Fruit fly (Drosophila melanogaster) whole organism, embryonic: ENCODE data around the gene CG5262.

Experiments
- Adf1 ChIP-seq: fragments of 200-800 bp; sonication (Bioruptor generic); IDR thresholded peaks from 2 replicates; pipeline ENCODE4 v1.3.6; 2022; ENCODE audit warnings: missing biosample characterization, missing genetic modification characterization
- Awh ChIP-seq: fragments of 200-800 bp; sonication (Bioruptor generic); IDR thresholded peaks from 2 replicates; pipeline ENCODE4, ENCODE4 v1.3.6; 2022; ENCODE audit warnings: missing biosample characterization, missing genetic modification characterization
- B-H1 ChIP-seq: fragments of 200-800 bp; sonication (Bioruptor generic); IDR thresholded peaks from 3 replicates; pipeline ENCODE4 v1.3.6; 2022; ENCODE audit warnings: missing biosample characterization, missing genetic modification characterization
- BtbVII ChIP-seq: fragments of 200-800 bp; sonication (Bioruptor generic); optimal IDR thresholded peaks from 3 replicates; lab custom pipeline; 2017; ENCODE audit warnings: missing biosample characterization, mild to moderate bottlenecking, missing genetic modification characterization
- CG10209 ChIP-seq: fragments of 200-800 bp; sonication (Bioruptor generic); optimal IDR thresholded peaks from 3 replicates; lab custom pipeline; 2017; ENCODE audit warnings: missing biosample characterization, mild to moderate bottlenecking, missing genetic modification characterization, missing genetic modification reagents
- CG10274 ChIP-seq: fragments of 200-800 bp; sonication (Bioruptor generic); optimal IDR thresholded peaks from 3 replicates; lab custom pipeline; 2017; ENCODE audit warnings: missing biosample characterization, mild to moderate bottlenecking, missing genetic modification characterization
- CG10565 ChIP-seq: fragments of 200-800 bp; sonication (Bioruptor generic); optimal IDR thresholded peaks from 3 replicates; lab custom pipeline; 2016; ENCODE audit warnings: missing biosample characterization, mild to moderate bottlenecking, missing genetic modification characterization
- CG13123 ChIP-seq: fragments of 200-800 bp; sonication (Bioruptor generic); optimal IDR thresholded peaks from 2 replicates; lab custom pipeline; 2016; ENCODE audit warnings: missing biosample characterization, missing genetic modification characterization
- CG14014 ChIP-seq: fragments of 200-800 bp; sonication (Bioruptor generic); IDR thresholded peaks from 2 replicates; pipeline ENCODE4 v1.3.6; 2022; ENCODE audit warnings: missing biosample characterization, missing genetic modification characterization
- CG14965 ChIP-seq: fragments of 200-800 bp; sonication (Bioruptor generic); optimal IDR thresholded peaks from 2 replicates; lab custom pipeline; 2016; ENCODE audit warnings: missing biosample characterization, missing genetic modification characterization, borderline replicate concordance
- CG1602 ChIP-seq: fragments of 200-800 bp; sonication (Bioruptor generic); optimal IDR thresholded peaks from 3 replicates; lab custom pipeline; 2016; ENCODE audit warnings: missing biosample characterization, missing genetic modification characterization
- CG17385 ChIP-seq: fragments of 200-800 bp; sonication (Bioruptor generic); optimal IDR thresholded peaks from 3 replicates; lab custom pipeline; 2018; ENCODE audit warnings: missing biosample characterization, mild to moderate bottlenecking, missing genetic modification characterization
- CG17829 ChIP-seq: fragments of 200-800 bp; optimal IDR thresholded peaks from 2 replicates; lab custom pipeline; 2019; ENCODE audit warnings: missing biosample characterization, mild to moderate bottlenecking, missing genetic modification characterization, moderate library complexity
- CG18262 ChIP-seq: fragments of 200-800 bp; optimal IDR thresholded peaks from 3 replicates; lab custom pipeline; 2019; ENCODE audit warnings: missing biosample characterization, mild to moderate bottlenecking, missing genetic modification characterization, moderate library complexity
- CG18764 ChIP-seq: fragments of 200-800 bp; sonication (Bioruptor generic); optimal IDR thresholded peaks from 3 replicates; lab custom pipeline; 2016; ENCODE audit warnings: missing biosample characterization, missing genetic modification characterization
- CG30020 ChIP-seq: fragments of 200-800 bp; optimal IDR thresholded peaks from 2 replicates; lab custom pipeline; 2019; ENCODE audit warnings: missing biosample characterization, mild to moderate bottlenecking, missing genetic modification characterization, moderate library complexity
- CG4617 ChIP-seq: fragments of 200-800 bp; sonication (Bioruptor generic); optimal IDR thresholded peaks from 3 replicates; lab custom pipeline; 2016; ENCODE audit warnings: missing biosample characterization, missing genetic modification characterization, borderline replicate concordance
- CG6654 ChIP-seq: fragments of 200-800 bp; sonication (Bioruptor generic); optimal IDR thresholded peaks from 2 replicates; lab custom pipeline; 2017; ENCODE audit warnings: missing biosample characterization, mild to moderate bottlenecking, missing genetic modification characterization
- CG6813 ChIP-seq: fragments of 200-800 bp; sonication (Bioruptor generic); optimal IDR thresholded peaks from 2 replicates; lab custom pipeline; 2017; ENCODE audit warnings: missing biosample characterization, missing genetic modification characterization, mild to moderate bottlenecking, moderate library complexity, missing genetic modification reagents
- CG9932 ChIP-seq: fragments of 200-800 bp; sonication (Bioruptor generic); IDR thresholded peaks from 2 replicates; pipeline ENCODE4 v1.3.6; 2022; ENCODE audit warnings: missing biosample characterization, missing genetic modification characterization
- Dll ChIP-seq: fragments of 200-800 bp; sonication (Bioruptor generic); IDR thresholded peaks from 4 replicates; pipeline ENCODE4 v1.3.6; 2022; ENCODE audit warnings: missing biosample characterization, missing genetic modification characterization; ENCODE audit not compliant: partially characterized antibody
- Ets65A ChIP-seq: fragments of 200-800 bp; sonication (Bioruptor generic); peaks from one replicate; lab custom pipeline; 2016; ENCODE audit warnings: missing biosample characterization, missing genetic modification characterization
- HLHmδ ChIP-seq: fragments of 200-800 bp; sonication (Bioruptor generic); optimal IDR thresholded peaks from 2 replicates; lab custom pipeline; 2018; ENCODE audit warnings: missing biosample characterization, mild to moderate bottlenecking, missing genetic modification characterization, moderate library complexity
- Kr ChIP-seq: fragments of 200-800 bp; sonication (Bioruptor generic); optimal IDR thresholded peaks from 2 replicates; lab custom pipeline; 2017; ENCODE audit warnings: missing biosample characterization, mild to moderate bottlenecking, missing genetic modification characterization
- MTF-1 ChIP-seq: fragments of 200-800 bp; sonication (Bioruptor generic); optimal IDR thresholded peaks from 2 replicates; lab custom pipeline; 2018; ENCODE audit warnings: missing biosample characterization, mild to moderate bottlenecking, missing genetic modification characterization, borderline replicate concordance
- Pdp1 ChIP-seq, 2 experiments: fragments of 200-800 bp; sonication (Bioruptor generic); optimal IDR thresholded peaks; 3 replicates each; lab custom pipeline; 2016; ENCODE audit warnings: missing biosample characterization in 2 of 2, missing genetic modification characterization in 2 of 2, mild to moderate bottlenecking in 1 of 2, moderate library complexity in 1 of 2
- Rfx ChIP-seq: fragments of 200-800 bp; sonication (Bioruptor generic); IDR thresholded peaks from 2 replicates; pipeline ENCODE4 v1.3.6; 2022; ENCODE audit warnings: missing biosample characterization, missing genetic modification characterization
- Sox100B ChIP-seq: fragments of 200-800 bp; sonication (Bioruptor generic); optimal IDR thresholded peaks from 3 replicates; lab custom pipeline; 2018; ENCODE audit warnings: missing biosample characterization, mild to moderate bottlenecking, missing genetic modification characterization
- Usf ChIP-seq: fragments of 200-800 bp; sonication (Bioruptor generic); optimal IDR thresholded peaks from 2 replicates; lab custom pipeline; 2017; ENCODE audit warnings: missing genotype, missing biosample characterization, missing genetic modification characterization
- Xrp1 ChIP-seq: fragments of 200-800 bp; sonication (Bioruptor generic); IDR thresholded peaks from 2 replicates; pipeline ENCODE4 v1.3.6; 2022; ENCODE audit warnings: missing biosample characterization, missing genetic modification characterization
- ac ChIP-seq: fragments of 200-800 bp; sonication (Bioruptor generic); optimal IDR thresholded peaks from 3 replicates; lab custom pipeline; 2017; ENCODE audit warnings: missing biosample characterization, mild to moderate bottlenecking, missing genetic modification characterization
- ap ChIP-seq: fragments of 200-800 bp; sonication (Bioruptor generic); IDR thresholded peaks from 2 replicates; pipeline ENCODE4 v1.3.6; 2022; ENCODE audit warnings: missing biosample characterization, missing genetic modification characterization
- bab2 ChIP-seq: fragments of 200-800 bp; sonication (Bioruptor generic); optimal IDR thresholded peaks from 2 replicates; lab custom pipeline; 2016; ENCODE audit warnings: missing biosample characterization, missing genetic modification characterization
- chm ChIP-seq: fragments of 200-800 bp; sonication (Bioruptor generic); IDR thresholded peaks from 2 replicates; pipeline ENCODE4 v1.3.6; 2022; ENCODE audit warnings: missing biosample characterization, missing genetic modification characterization
- fd102C ChIP-seq: fragments of 200-800 bp; sonication (Bioruptor generic); optimal IDR thresholded peaks from 2 replicates; lab custom pipeline; 2018; ENCODE audit warnings: missing biosample characterization, mild to moderate bottlenecking, missing genetic modification characterization, moderate library complexity
- fru ChIP-seq: fragments of >200 bp; optimal IDR thresholded peaks from 2 replicates; lab custom pipeline; 2017
- gce ChIP-seq: fragments of 200-800 bp; sonication (Bioruptor generic); IDR thresholded peaks from 3 replicates; pipeline ENCODE4 v1.3.6; 2022; ENCODE audit warnings: missing biosample characterization, missing genetic modification characterization
- gcm2 ChIP-seq: fragments of 200-800 bp; sonication (Bioruptor generic); optimal IDR thresholded peaks from 2 replicates; lab custom pipeline; 2016; ENCODE audit warnings: missing biosample characterization, missing genetic modification characterization
- mirr ChIP-seq: fragments of 200-800 bp; sonication (Bioruptor generic); optimal IDR thresholded peaks from 3 replicates; lab custom pipeline; 2018; ENCODE audit warnings: missing biosample characterization, mild to moderate bottlenecking, missing genetic modification characterization
- mld ChIP-seq: fragments of 200-800 bp; sonication (Bioruptor generic); IDR thresholded peaks from 3 replicates; pipeline ENCODE4 v1.3.6; 2022; ENCODE audit warnings: missing biosample characterization, missing genetic modification characterization; ENCODE audit not compliant: partially characterized antibody
- peb ChIP-seq: fragments of 200-800 bp; sonication (Bioruptor generic); IDR thresholded peaks from 2 replicates; pipeline ENCODE4 v1.3.6; 2022; ENCODE audit warnings: missing biosample characterization, missing genetic modification characterization
- pita ChIP-seq: fragments of 200-800 bp; sonication (Bioruptor generic); optimal IDR thresholded peaks from 2 replicates; lab custom pipeline; 2017; ENCODE audit warnings: missing biosample characterization, mild to moderate bottlenecking, missing genetic modification characterization
- sc ChIP-seq, 3 experiments: fragments of >200 bp in 2 of 3; fragments of 200-800 bp in 1 of 3; sonication (Bioruptor generic) in 1 of 3; optimal IDR thresholded peaks; 2 replicates in 2 of 3; 3 replicates in 1 of 3; lab custom pipeline; 2017; ENCODE audit warnings: mild to moderate bottlenecking in 1 of 3, missing biosample characterization in 1 of 3, missing genetic modification characterization in 1 of 3, missing genetic modification reagents in 1 of 3
- sim ChIP-seq: fragments of 200-800 bp; sonication (Bioruptor generic); IDR thresholded peaks from 2 replicates; pipeline ENCODE4 v1.3.6; 2022; ENCODE audit warnings: missing biosample characterization, missing genetic modification characterization
- slp2 ChIP-seq: fragments of 200-800 bp; sonication (Bioruptor generic); optimal IDR thresholded peaks from 2 replicates; lab custom pipeline; 2016; ENCODE audit warnings: missing biosample characterization, missing genetic modification characterization
- sqz ChIP-seq: fragments of 200-800 bp; sonication (Bioruptor generic); optimal IDR thresholded peaks from 3 replicates; lab custom pipeline; 2018; ENCODE audit warnings: missing biosample characterization, mild to moderate bottlenecking, missing genetic modification characterization
- tgo ChIP-seq: fragments of 200-800 bp; sonication (Bioruptor generic); IDR thresholded peaks from 3 replicates; pipeline ENCODE4 v1.3.6; 2022; ENCODE audit warnings: missing biosample characterization, missing genetic modification characterization
- unc-4 ChIP-seq: fragments of 200-800 bp; sonication (Bioruptor generic); IDR thresholded peaks from 2 replicates; pipeline ENCODE4 v1.3.6; 2022; ENCODE audit warnings: missing biosample characterization, missing genetic modification characterization; ENCODE audit not compliant: partially characterized antibody

Gene CG5262

DNA sequence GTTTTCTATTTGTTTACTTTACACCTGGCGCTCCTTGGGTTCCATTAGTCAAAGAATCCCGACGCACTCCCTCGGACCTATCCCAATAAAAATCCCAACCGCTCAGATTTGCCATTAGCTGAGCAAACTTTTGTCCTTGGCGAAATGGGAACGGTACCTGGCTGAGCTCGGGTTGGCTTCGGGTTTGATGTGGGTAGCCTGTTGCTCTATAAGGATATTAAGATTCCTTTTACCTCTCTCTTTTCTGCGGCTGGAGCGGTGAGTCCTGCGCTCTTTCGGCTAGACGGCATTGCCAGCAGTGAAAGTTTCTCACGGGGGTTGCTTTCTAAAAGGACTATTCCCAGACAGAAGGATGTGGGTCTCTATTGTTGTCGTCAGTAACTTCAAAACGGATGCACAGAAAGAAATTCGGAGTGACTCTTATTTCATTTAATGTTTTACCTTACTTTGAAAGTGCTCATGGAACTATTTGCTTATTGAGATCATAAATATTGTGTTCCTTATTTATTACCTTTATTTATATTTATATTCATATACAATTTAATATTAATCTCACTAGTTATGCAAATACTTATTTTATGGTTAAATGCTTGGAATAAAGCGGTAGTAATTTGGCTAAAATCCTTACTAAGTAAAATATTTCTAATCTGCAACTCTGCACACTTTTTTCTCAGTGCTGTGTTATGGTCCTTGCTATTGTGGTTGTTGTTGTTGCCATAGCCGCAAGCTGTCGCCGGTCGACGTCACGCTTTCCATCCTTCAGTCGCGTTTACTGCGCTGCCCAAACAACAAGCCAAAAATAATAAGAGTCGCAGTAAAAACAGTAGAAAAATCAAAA is 11.6 kb upstream of the CG5262 start, which contains the start of gene CG5910 (continued):
- TF ChIP-seq gce (GFP tag; lab: Robert Waterston, UW) (0 out of 3 replicates have a peak, but pooled peaks have one; percentile 52), Xrp1 (GFP tag; lab: Robert Waterston, UW) (peak; percentile 84), Adf1 (GFP tag; lab: Robert Waterston, UW) (0 out of 2 replicates have a peak, but pooled peaks have one; percentile 44), fd102C (GFP tag; lab: Kevin White, UChicago) (no peak), bab2 (GFP tag; lab: Kevin White, UChicago) (peak; percentile 7), CG6813 (peak; percentile 87), CG6654 (GFP tag; lab: Kevin White, UChicago) (peak; percentile 60), pita (GFP tag; lab: Kevin White, UChicago) (no peak), mirr (peak; percentile 3), HLHmδ (no peak), B-H1 (GFP tag; lab: Robert Waterston, UW) (peak; percentile 65; the same call in 2 of the 3 replicates), CG4617 (peak; percentile 38), ap (peak; percentile 78), Kr (GFP tag; lab: Kevin White, UChicago) (no peak), sc (optimal IDR thresholded peaks at IDR 0.05; lab: Kevin White, UChicago) (no peak), sc (GFP tag; optimal IDR thresholded peaks at IDR 0.05; lab: Kevin White, UChicago) (peak; percentile 7), CG18262 (tag; lab: Kevin White, UChicago) (peak; percentile 95), fru (no peak), Pdp1 (GFP tag; optimal IDR thresholded peaks at IDR 0.05; lab: Kevin White, UChicago) (peak; percentile 3 to 35), CG17385 (peak; percentile 83), Awh (GFP tag; lab: Robert Waterston, UW) (peak; percentile 67), CG13123 (peak; percentile 76), MTF-1 (GFP tag; lab: Kevin White, UChicago) (peak; percentile 53), CG17829 (peak; percentile 94), Dll (GFP tag; lab: Robert Waterston, UW) (no peak), gcm2 (GFP tag; lab: Kevin White, UChicago) (no peak), CG14014 (peak; percentile 75), ac (peak; percentile 40), chm (GFP tag; lab: Robert Waterston, UW) (peak; percentile 55), tgo (peak; percentile 78), slp2 (peak; percentile 34), unc-4 (GFP tag; lab: Robert Waterston, UW) (no peak), CG18764 (GFP tag; lab: Kevin White, UChicago) (peak; percentile 63), CG10565 (GFP tag; lab: Kevin White, UChicago) (no peak), Sox100B (GFP tag; lab: Kevin White, UChicago) (peak; percentile 93), sim (0 out of 2 replicates have a peak, but pooled peaks have one; percentile 46), BtbVII (GFP tag; lab: Kevin White, UChicago) (peak; percentile 90), CG10274 (GFP tag; lab: Kevin White, UChicago) (peak; percentile 58), sqz (GFP tag; lab: Kevin White, UChicago) (no peak), CG30020 (peak; percentile 70), CG9932 (GFP tag; lab: Robert Waterston, UW) (peak; percentile 65), CG14965 (no peak), Ets65A (GFP tag; lab: Kevin White, UChicago) (peak; percentile 84), peb (GFP tag; lab: Robert Waterston, UW) (peak; percentile 50; the same call in 1 of the 2 replicates), CG10209 (peak; percentile 89), Rfx (GFP tag; lab: Robert Waterston, UW) (peak; percentile 75), CG1602 (GFP tag; lab: Kevin White, UChicago) (peak; percentile 76), mld (GFP tag; lab: Robert Waterston, UW) (no peak), Usf (peak; percentile 70)
